Worm (Caenorhabditis elegans): ENCODE results near the gene C07A12.2.

The C07A12.2 gene

ce11 chrX:4561863-4562262 lies 17.2 kb downstream of the C07A12.2 start, which contains the start of gene C05E11.6 (continued):
- no peak for TF ChIP-seq Y56A3A.18 (GFP tag; IDR thresholded peaks at IDR 0.05)
- TF ChIP-seq T26A5.8 (tag; optimal IDR thresholded peaks at IDR 0.05), result no peak

- no peak for TF ChIP-seq K12H6.12 (tag; optimal IDR thresholded peaks at IDR 0.05)
- TF ChIP-seq nhr-27 (tag; optimal IDR thresholded peaks at IDR 0.05), result no peak
- no peak for TF ChIP-seq ztf-26 (tag; optimal IDR thresholded peaks at IDR 0.05)
- TF ChIP-seq egl-44 (GFP tag; IDR thresholded peaks at IDR 0.05), result no peak
- no peak for TF ChIP-seq ZK185.1 (tag; optimal IDR thresholded peaks at IDR 0.05; ENCODE audit: poor library complexity, severe bottlenecking)
- TF ChIP-seq lin-54 (GFP tag; optimal IDR thresholded peaks at IDR 0.05), result no peak
- no peak for TF ChIP-seq tlf-1 (GFP tag; optimal IDR thresholded peaks at IDR 0.05)
- no peak for TF ChIP-seq egl-18 (GFP tag; IDR thresholded peaks at IDR 0.05)
- no peak for TF ChIP-seq sptf-2 (GFP tag; optimal IDR thresholded peaks at IDR 0.05)
- TF ChIP-seq nfya-1 (tag; optimal IDR thresholded peaks at IDR 0.05; ENCODE audit: borderline replicate concordance, insufficient read depth), result no peak
- no peak for TF ChIP-seq hsf-1 (GFP tag; IDR thresholded peaks at IDR 0.05)
- TF ChIP-seq F39B2.1 (GFP tag; IDR thresholded peaks at IDR 0.05), result no peak
- TF ChIP-seq gei-17 (GFP tag; optimal IDR thresholded peaks at IDR 0.05), result no peak
- no peak for TF ChIP-seq ztf-3 (GFP tag; optimal IDR thresholded peaks at IDR 0.05)
- no peak for TF ChIP-seq ceh-40 (GFP tag; IDR thresholded peaks at IDR 0.05)
Measured at ce11 chrX:4562288-4562687, 17.6 kb downstream of the C07A12.2 start.

- no peak for TF ChIP-seq bed-2 (GFP tag; IDR thresholded peaks at IDR 0.05)
- TF ChIP-seq C17E4.6 (GFP tag; IDR thresholded peaks at IDR 0.05), result no peak
- TF ChIP-seq dpl-1 (GFP tag; optimal IDR thresholded peaks at IDR 0.05), result no peak
- no peak for TF ChIP-seq tbp1 (GFP tag; optimal IDR thresholded peaks at IDR 0.05)
- no peak for TF ChIP-seq K12H6.12 (tag; optimal IDR thresholded peaks at IDR 0.05)
- no peak for TF ChIP-seq lin-40 (tag; optimal IDR thresholded peaks at IDR 0.05)
- TF ChIP-seq dox-1 (GFP tag; IDR thresholded peaks at IDR 0.05), result 0 out of 2 replicates have a peak, but pooled peaks have one; percentile 26
- TF ChIP-seq attf-5 (GFP tag; optimal IDR thresholded peaks at IDR 0.05), result no peak
- peak; percentile 91 for TF ChIP-seq nhr-80 (tag; optimal IDR thresholded peaks at IDR 0.05)
- TF ChIP-seq ztf-22 (GFP tag; optimal IDR thresholded peaks at IDR 0.05), result peak; percentile 0
- no peak for TF ChIP-seq unc-130 (GFP tag; optimal IDR thresholded peaks at IDR 0.05)
- TF ChIP-seq F49E8.2 (tag; optimal IDR thresholded peaks at IDR 0.05; ENCODE audit: insufficient read depth), result no peak
- no peak for TF ChIP-seq egrh-3 (GFP tag; IDR thresholded peaks at IDR 0.05)
- no peak for TF ChIP-seq ztf-25 (GFP tag; IDR thresholded peaks at IDR 0.05)
- no peak for TF ChIP-seq hlh-12 (tag; optimal IDR thresholded peaks at IDR 0.05)
- TF ChIP-seq ceh-58 (GFP tag; IDR thresholded peaks at IDR 0.05), result no peak
- no peak for TF ChIP-seq bed-1 (GFP tag; IDR thresholded peaks at IDR 0.05)
- TF ChIP-seq sea-2 (GFP tag; IDR thresholded peaks at IDR 0.05), result no peak
- TF ChIP-seq lin-54 (GFP tag; optimal IDR thresholded peaks at IDR 0.05), result no peak
- no peak for TF ChIP-seq F22D6.2 (tag; optimal IDR thresholded peaks at IDR 0.05)
- TF ChIP-seq nfyb-1 (GFP tag; IDR thresholded peaks at IDR 0.05), result no peak
- TF ChIP-seq somi-1 (GFP tag; optimal IDR thresholded peaks at IDR 0.05), result no peak
- TF ChIP-seq tlf-1 (GFP tag; optimal IDR thresholded peaks at IDR 0.05), result no peak
- no peak for TF ChIP-seq nhr-120 (GFP tag; IDR thresholded peaks at IDR 0.05)
- no peak for TF ChIP-seq pbrm-1 (GFP tag; IDR thresholded peaks at IDR 0.05)
Measured at ce11 chrX:4564717-4565316, 20.2 kb downstream of the C07A12.2 start, which contains the start of gene amt-4. Gene amt-4 (plus strand): TSS chrX:4565302.
